Worm (Caenorhabditis elegans) whole organism, L3 larva: ENCODE measurements around the gene ZK185.5.

Experiments used
- R02D3.7 ChIP-seq: fragments of 150-350 bp; optimal IDR thresholded peaks from 2 replicates; lab custom pipeline; 2014; ENCODE audit warnings: missing biosample characterization, missing genetic modification characterization
- ZK546.5 ChIP-seq: sonication (generic microtip); optimal IDR thresholded peaks from 2 replicates; lab custom pipeline; 2017; ENCODE audit warnings: missing biosample characterization, missing genetic modification characterization
- aly-2 ChIP-seq: fragments of 150-350 bp; optimal IDR thresholded peaks from 2 replicates; lab custom pipeline; 2014; ENCODE audit warnings: missing biosample characterization, missing genetic modification characterization
- ama-1 ChIP-seq: fragments of 150-350 bp; optimal IDR thresholded peaks from 2 replicates; lab custom pipeline; 2018
- ceh-16 ChIP-seq: sonication (generic microtip); optimal IDR thresholded peaks from 2 replicates; lab custom pipeline; 2017; ENCODE audit warnings: missing biosample characterization, missing genetic modification characterization
- ceh-28 ChIP-seq: fragments of 150-350 bp; optimal IDR thresholded peaks from 2 replicates; lab custom pipeline; 2014; ENCODE audit warnings: missing biosample characterization, missing genetic modification reagents, missing genetic modification characterization
- ceh-82 ChIP-seq: fragments of 150-350 bp; optimal IDR thresholded peaks from 2 replicates; lab custom pipeline; 2014; ENCODE audit warnings: missing biosample characterization, missing genetic modification characterization
- daf-12 ChIP-seq: fragments of 150-350 bp; optimal IDR thresholded peaks from 2 replicates; lab custom pipeline; 2014; ENCODE audit warnings: missing biosample characterization, missing genetic modification reagents, missing genetic modification characterization
- egl-5 ChIP-seq: fragments of 150-350 bp; optimal IDR thresholded peaks from 2 replicates; lab custom pipeline; 2017; ENCODE audit warnings: missing biosample characterization, missing genetic modification reagents, missing genetic modification characterization, inconsistent platforms
- elt-1 ChIP-seq: fragments of 150-350 bp; optimal IDR thresholded peaks from 2 replicates; lab custom pipeline; 2014; ENCODE audit warnings: missing biosample characterization, missing genetic modification characterization
- elt-2 ChIP-seq: sonication (generic microtip); optimal IDR thresholded peaks from 2 replicates; lab custom pipeline; 2016; ENCODE audit warnings: missing genetic modification reagents, mild to moderate bottlenecking, missing genetic modification characterization, missing compliant biosample characterization
- eor-1 ChIP-seq, 2 experiments: fragments of 150-350 bp; optimal IDR thresholded peaks; 2 replicates each; lab custom pipeline; 2014 to 2018; ENCODE audit warnings: missing biosample characterization in 2 of 2, missing genetic modification characterization in 2 of 2
- fkh-10 ChIP-seq: sonication (generic microtip); optimal IDR thresholded peaks from 2 replicates; lab custom pipeline; 2017; ENCODE audit warnings: missing biosample characterization, missing genetic modification reagents, missing genetic modification characterization
- hmg-11 ChIP-seq: sonication (generic microtip); optimal IDR thresholded peaks from 2 replicates; lab custom pipeline; 2016; ENCODE audit warnings: missing genetic modification characterization, missing compliant biosample characterization
- jun-1 ChIP-seq: fragments of 150-350 bp; optimal IDR thresholded peaks from 2 replicates; lab custom pipeline; 2014; ENCODE audit warnings: missing biosample characterization, missing genetic modification reagents, missing genetic modification characterization
- lin-15B ChIP-seq: fragments of 150-350 bp; optimal IDR thresholded peaks from 2 replicates; lab custom pipeline; 2014; ENCODE audit warnings: missing biosample characterization, missing genetic modification characterization
- lin-39 ChIP-seq: fragments of 150-350 bp; optimal IDR thresholded peaks from 2 replicates; lab custom pipeline; 2018; ENCODE audit warnings: missing biosample characterization, missing genetic modification reagents, missing genetic modification characterization
- lsy-12 ChIP-seq: sonication (generic microtip); optimal IDR thresholded peaks from 2 replicates; lab custom pipeline; 2016; ENCODE audit warnings: mild to moderate bottlenecking, missing genetic modification characterization, missing compliant biosample characterization
- mdl-1 ChIP-seq: fragments of 150-350 bp; optimal IDR thresholded peaks from 2 replicates; lab custom pipeline; 2014; ENCODE audit warnings: missing biosample characterization, missing genetic modification characterization
- mml-1 ChIP-seq: fragments of 150-350 bp; sonication (generic microtip); optimal IDR thresholded peaks from 3 replicates; lab custom pipeline; 2014; ENCODE audit warnings: missing biosample characterization, missing genetic modification characterization
- nfya-1 ChIP-seq: sonication (generic microtip); optimal IDR thresholded peaks from 2 replicates; lab custom pipeline; 2017; ENCODE audit warnings: missing genetic modification characterization, mild to moderate bottlenecking, missing compliant biosample characterization, antibody characterized with exemption, moderate library complexity; ENCODE audit not compliant: insufficient read depth
- nhr-11 ChIP-seq: fragments of 150-350 bp; optimal IDR thresholded peaks from 2 replicates; lab custom pipeline; 2014; ENCODE audit warnings: missing biosample characterization, missing genetic modification characterization
- nhr-12 ChIP-seq: fragments of 150-350 bp; optimal IDR thresholded peaks from 2 replicates; lab custom pipeline; 2014; ENCODE audit warnings: missing biosample characterization, missing genetic modification characterization
- nhr-25 ChIP-seq: sonication (generic microtip); optimal IDR thresholded peaks from 2 replicates; lab custom pipeline; 2017; ENCODE audit warnings: missing biosample characterization, missing genetic modification characterization
- nhr-28 ChIP-seq: fragments of 150-350 bp; optimal IDR thresholded peaks from 2 replicates; lab custom pipeline; 2014; ENCODE audit warnings: missing biosample characterization, missing genetic modification characterization
- nhr-76 ChIP-seq: fragments of 150-350 bp; sonication (generic microtip); optimal IDR thresholded peaks from 5 replicates; lab custom pipeline; 2014; ENCODE audit warnings: missing biosample characterization, missing genetic modification characterization
- pha-4 ChIP-seq: fragments of 150-350 bp; optimal IDR thresholded peaks from 2 replicates; lab custom pipeline; 2014; ENCODE audit warnings: missing biosample characterization, missing genetic modification reagents, missing genetic modification characterization
- pqm-1 ChIP-seq: fragments of 150-350 bp; optimal IDR thresholded peaks from 2 replicates; lab custom pipeline; 2017; ENCODE audit warnings: missing biosample characterization, missing genetic modification characterization, inconsistent platforms
- sea-2 ChIP-seq: fragments of 150-350 bp; sonication (generic microtip); optimal IDR thresholded peaks from 4 replicates; lab custom pipeline; 2014; ENCODE audit warnings: missing biosample characterization, missing genetic modification reagents, missing genetic modification characterization
- skn-1 ChIP-seq: fragments of 150-350 bp; optimal IDR thresholded peaks from 2 replicates; lab custom pipeline; 2014; ENCODE audit warnings: missing biosample characterization, missing genetic modification characterization
- tbx-2 ChIP-seq: sonication (generic microtip); optimal IDR thresholded peaks from 2 replicates; lab custom pipeline; 2016; ENCODE audit warnings: mild to moderate bottlenecking, missing genetic modification characterization, missing compliant biosample characterization
- unc-39 ChIP-seq: sonication (generic microtip); optimal IDR thresholded peaks from 4 replicates; lab custom pipeline; 2017; ENCODE audit warnings: missing biosample characterization, missing genetic modification characterization
- unc-62 ChIP-seq: fragments of 150-350 bp; sonication (generic microtip); optimal IDR thresholded peaks from 4 replicates; lab custom pipeline; 2014; ENCODE audit warnings: missing biosample characterization, missing genetic modification reagents, missing genetic modification characterization
- ztf-11 ChIP-seq: fragments of 150-350 bp; optimal IDR thresholded peaks from 2 replicates; lab custom pipeline; 2014; ENCODE audit warnings: missing biosample characterization, missing genetic modification characterization
- ztf-4 ChIP-seq: fragments of 150-350 bp; optimal IDR thresholded peaks from 2 replicates; lab custom pipeline; 2014; ENCODE audit warnings: missing biosample characterization, missing genetic modification characterization

The ZK185.5 gene

ce11 chrIV:4557731-4558130 lies 12.0 kb upstream of the ZK185.5 start:
- TF ChIP-seq pha-4 (tag; lab: Kevin White, UChicago) (peak; percentile 48), elt-1 (tag; lab: Kevin White, UChicago) (no peak), aly-2 (tag; lab: Kevin White, UChicago) (no peak), nhr-25 (tag; lab: Kevin White, UChicago) (peak; percentile 6), elt-2 (peak; percentile 51)

ce11 chrIV:4557130-4557529 lies 11.4 kb upstream of the ZK185.5 start:
- TF ChIP-seq egl-5 (tag; lab: Kevin White, UChicago) = no peak
- no peak for TF ChIP-seq fkh-10
- TF ChIP-seq jun-1 (tag; lab: Kevin White, UChicago) = no peak
- TF ChIP-seq aly-2 (tag; lab: Kevin White, UChicago) = no peak
- no peak for TF ChIP-seq tbx-2 (tag; lab: Kevin White, UChicago)
- no peak for TF ChIP-seq nhr-12 (tag; lab: Kevin White, UChicago)
- no peak for TF ChIP-seq nhr-11
- TF ChIP-seq elt-1 (tag; lab: Kevin White, UChicago) = no peak
- TF ChIP-seq lin-15B = no peak
- TF ChIP-seq pqm-1 = no peak
- TF ChIP-seq elt-2 = no peak
- TF ChIP-seq nfya-1 (tag; lab: Kevin White, UChicago) = no peak
- no peak for TF ChIP-seq hmg-11 (tag; lab: Kevin White, UChicago)
- TF ChIP-seq ztf-11 = no peak
- no peak for TF ChIP-seq lsy-12 (tag; lab: Kevin White, UChicago)
- no peak for TF ChIP-seq nhr-76
- no peak for TF ChIP-seq daf-12 (tag; lab: Kevin White, UChicago)
- no peak for TF ChIP-seq unc-62

- no peak for TF ChIP-seq jun-1 (tag; lab: Kevin White, UChicago)
- no peak for TF ChIP-seq ztf-11
- no peak for TF ChIP-seq ama-1 (lab: Kevin White, UChicago)
- TF ChIP-seq mml-1 (tag; lab: Kevin White, UChicago) = no peak
- TF ChIP-seq elt-2 = no peak
- TF ChIP-seq ceh-28 (tag; lab: Kevin White, UChicago) = no peak
- TF ChIP-seq aly-2 (tag; lab: Kevin White, UChicago) = no peak
- no peak for TF ChIP-seq lin-39
- TF ChIP-seq nhr-11 = no peak
- TF ChIP-seq ztf-4 (tag; lab: Kevin White, UChicago) = no peak
- no peak for TF ChIP-seq ceh-16 (tag; lab: Kevin White, UChicago)
- TF ChIP-seq ZK546.5 (tag; lab: Kevin White, UChicago) = no peak
- no peak for TF ChIP-seq R02D3.7 (tag; lab: Kevin White, UChicago)
Measured at ce11 chrIV:4551562-4551961, 5.8 kb upstream of the ZK185.5 start.

- no peak for TF ChIP-seq fkh-10
- TF ChIP-seq nhr-28 (tag; lab: Kevin White, UChicago) = no peak
- no peak for TF ChIP-seq ztf-4 (tag; lab: Kevin White, UChicago)
- no peak for TF ChIP-seq aly-2 (tag; lab: Kevin White, UChicago)
- TF ChIP-seq skn-1 (tag; lab: Kevin White, UChicago) = no peak
- TF ChIP-seq nhr-25 (tag; lab: Kevin White, UChicago) = no peak
- TF ChIP-seq ztf-11 = no peak
- TF ChIP-seq sea-2 (GFP tag; lab: Kevin White, UChicago) = no peak
- TF ChIP-seq nhr-11 = no peak
- no peak for TF ChIP-seq mdl-1
- no peak for TF ChIP-seq lsy-12 (tag; lab: Kevin White, UChicago)
- no peak for TF ChIP-seq elt-1 (tag; lab: Kevin White, UChicago)
- TF ChIP-seq eor-1 (tag; optimal IDR thresholded peaks at IDR 0.05; lab: Kevin White, UChicago) = no peak
- no peak for TF ChIP-seq ceh-82 (tag; lab: Kevin White, UChicago)
- TF ChIP-seq lin-15B = no peak
- no peak for TF ChIP-seq unc-39 (tag; lab: Kevin White, UChicago)
Measured at ce11 chrIV:4548253-4548652, 2.5 kb upstream of the ZK185.5 start, which contains the start of gene ZK185.1. Gene ZK185.1, plus strand, starts transcription at chrIV:4548553.

- TF ChIP-seq elt-2 (peak; percentile 83), jun-1 (tag; lab: Kevin White, UChicago) (no peak), pha-4 (tag; lab: Kevin White, UChicago) (peak; percentile 13), pqm-1 (peak; percentile 75)
- TF ChIP-seq, all 47 proteins: peak for 3
Measured at ce11 chrIV:4544215-4544614, 1.5 kb downstream of the ZK185.5 start.
